Fruit fly (Drosophila melanogaster) whole organism, pupa: ENCODE measurements around the gene CG10863.

ENCODE experiments used
- CG15710 ChIP-seq: fragments of 200-800 bp; sonication (Bioruptor generic); optimal IDR thresholded peaks from 2 replicates; lab custom pipeline; 2018; ENCODE audit warnings: missing biosample characterization, mild to moderate bottlenecking, missing genetic modification characterization, moderate library complexity
- CG17806 ChIP-seq: fragments of 200-800 bp; sonication (Bioruptor generic); optimal IDR thresholded peaks from 2 replicates; lab custom pipeline; 2018; ENCODE audit warnings: missing biosample characterization, mild to moderate bottlenecking, missing genetic modification characterization, moderate library complexity
- CG34367 ChIP-seq: fragments of 200-800 bp; sonication (Bioruptor generic); optimal IDR thresholded peaks from 2 replicates; lab custom pipeline; 2018; ENCODE audit warnings: missing biosample characterization, mild to moderate bottlenecking, missing genetic modification characterization
- CG4496 ChIP-seq: fragments of 200-800 bp; sonication (Bioruptor generic); IDR thresholded peaks from 3 replicates; pipeline ENCODE4 v1.3.6; 2022; ENCODE audit warnings: missing biosample characterization, missing genetic modification characterization
- CG8159 ChIP-seq: fragments of 200-800 bp; sonication (Bioruptor generic); optimal IDR thresholded peaks from 3 replicates; lab custom pipeline; 2018; ENCODE audit warnings: missing biosample characterization, mild to moderate bottlenecking, missing genetic modification characterization, moderate library complexity
- CG8301 ChIP-seq: fragments of 200-800 bp; sonication (Bioruptor generic); optimal IDR thresholded peaks from 2 replicates; lab custom pipeline; 2018; ENCODE audit warnings: missing biosample characterization, mild to moderate bottlenecking, missing genetic modification characterization
- CG9948 ChIP-seq: fragments of 200-800 bp; sonication (Bioruptor generic); optimal IDR thresholded peaks from 2 replicates; lab custom pipeline; 2018; ENCODE audit warnings: missing biosample characterization, mild to moderate bottlenecking, missing genetic modification characterization, moderate library complexity
- D1 ChIP-seq: fragments of 200-800 bp; sonication (Bioruptor generic); optimal IDR thresholded peaks from 2 replicates; lab custom pipeline; 2018; ENCODE audit warnings: missing biosample characterization, mild to moderate bottlenecking, missing genetic modification characterization, moderate library complexity
- EcR ChIP-seq: fragments of 200-800 bp; sonication (Bioruptor generic); optimal IDR thresholded peaks from 3 replicates; lab custom pipeline; 2019; ENCODE audit warnings: missing biosample characterization, missing genetic modification characterization, mild to moderate bottlenecking, moderate library complexity, missing genetic modification reagents
- Pif1B ChIP-seq: fragments of 200-800 bp; sonication (Bioruptor generic); optimal IDR thresholded peaks from 3 replicates; lab custom pipeline; 2016; ENCODE audit warnings: missing biosample characterization, missing genetic modification characterization
- Snoo ChIP-seq: fragments of 200-800 bp; sonication (Bioruptor generic); optimal IDR thresholded peaks from 3 replicates; lab custom pipeline; 2017; ENCODE audit warnings: missing biosample characterization, mild to moderate bottlenecking, missing genetic modification characterization, inconsistent platforms
- rn ChIP-seq: fragments of 200-800 bp; sonication (Bioruptor generic); IDR thresholded peaks from 2 replicates; pipeline ENCODE4 v1.3.6; 2022; ENCODE audit warnings: missing biosample characterization, missing genetic modification characterization

The CG10863 gene

dm6 chr3L:3892154-3892624 is 50.1 kb downstream of the CG10863 start, which contains the start of gene Fie:
Gene Fie, plus strand, starts transcription at chr3L:3892574.
- TF ChIP-seq CG17806 (peak; percentile 16), D1 (tag; lab: Kevin White, UChicago) (no peak), Snoo (peak; percentile 11), CG8301 (tag; lab: Kevin White, UChicago) (peak; percentile 29), rn (GFP tag; lab: Robert Waterston, UW) (no peak), CG34367 (tag; lab: Kevin White, UChicago) (peak; percentile 16), CG9948 (tag; lab: Kevin White, UChicago) (peak; percentile 5), CG4496 (GFP tag; lab: Robert Waterston, UW) (no peak), Pif1B (no peak), EcR (no peak), CG8159 (tag; lab: Kevin White, UChicago) (peak; percentile 61), CG15710 (peak; percentile 55)
